Fruit fly (Drosophila melanogaster) whole organism, prepupa: ENCODE data around the gene Det.

Source experiments
- Blimp-1 ChIP-seq: fragments of 200-800 bp; sonication (Bioruptor generic); optimal IDR thresholded peaks from 3 replicates; lab custom pipeline; 2017; ENCODE audit warnings: missing biosample characterization, missing genetic modification characterization, mild to moderate bottlenecking, moderate library complexity, missing genetic modification reagents
- Eip75B ChIP-seq: fragments of 200-800 bp; sonication (Bioruptor generic); optimal IDR thresholded peaks from 3 replicates; lab custom pipeline; 2016; ENCODE audit warnings: missing biosample characterization, missing genetic modification characterization
- Hr39 ChIP-seq: fragments of 200-800 bp; sonication (Bioruptor generic); optimal IDR thresholded peaks from 2 replicates; lab custom pipeline; 2016; ENCODE audit warnings: missing biosample characterization, missing genetic modification characterization
- Hr4 ChIP-seq: fragments of 200-800 bp; sonication (Bioruptor generic); optimal IDR thresholded peaks from 3 replicates; lab custom pipeline; 2016; ENCODE audit warnings: missing biosample characterization, missing genetic modification characterization

DNA sequence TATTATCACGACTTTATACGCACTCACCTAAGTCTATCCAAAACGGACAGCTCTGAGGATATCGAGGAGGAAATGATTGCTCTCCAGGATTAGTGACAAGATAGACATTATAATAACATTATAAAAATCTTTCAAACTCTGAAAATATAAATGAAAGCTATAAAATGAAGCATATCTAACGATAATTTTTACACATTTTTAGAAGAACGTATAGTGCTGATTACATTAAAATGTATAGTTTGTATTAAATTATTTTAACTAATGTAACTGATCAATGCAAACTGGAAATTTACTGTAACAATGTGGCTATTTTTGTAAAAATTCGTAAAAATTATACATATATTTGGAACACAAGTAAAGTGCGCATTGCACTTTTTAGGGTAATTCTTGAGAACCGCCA lies 10.8 kb upstream of the Det start, which contains the start of gene CG5265:
- TF ChIP-seq Hr4 (GFP tag; lab: Kevin White, UChicago), result no peak
- TF ChIP-seq Blimp-1 (GFP tag; lab: Kevin White, UChicago), result no peak
- TF ChIP-seq Hr39 (GFP tag; lab: Kevin White, UChicago), result no peak
- no peak for TF ChIP-seq Eip75B
